Fruit fly (Drosophila melanogaster) Kc167 (cell line): ENCODE results near the gene CG46309.

Experiments used
- Myc ChIP-seq: fragments of >200 bp; optimal IDR thresholded peaks from 2 replicates; lab custom pipeline; 2017; ENCODE audit warnings: missing external identifiers
- Sin3A ChIP-seq: fragments of >200 bp; optimal IDR thresholded peaks from 2 replicates; lab custom pipeline; 2018; ENCODE audit warnings: missing external identifiers
- h ChIP-seq: fragments of >200 bp; optimal IDR thresholded peaks from 3 replicates; lab custom pipeline; 2018; ENCODE audit warnings: missing external identifiers
- insv ChIP-seq: fragments of >200 bp; optimal IDR thresholded peaks from 3 replicates; lab custom pipeline; 2018; ENCODE audit warnings: missing external identifiers
- psq ChIP-seq: fragments of >200 bp; optimal IDR thresholded peaks from 2 replicates; lab custom pipeline; 2017; ENCODE audit warnings: missing external identifiers
- ttk ChIP-seq: sonication (Bioruptor generic); optimal IDR thresholded peaks from 2 replicates; lab custom pipeline; 2017; ENCODE audit warnings: missing external identifiers

Gene CG46309

dm6 chr2L:16257227-16258071 lies 5.9 kb upstream of the CG46309 start, which contains the start of the genes PRL-1 and EndoGI:
Gene PRL-1, minus strand, starts transcription at chr2L:16257606.
Gene EndoGI, plus strand, starts transcription at chr2L:16257688.
- TF ChIP-seq h (no peak), ttk (no peak), psq (lab: Kevin White, UChicago) (peak; percentile 84), insv (lab: Kevin White, UChicago) (no peak), Sin3A (lab: Kevin White, UChicago) (no peak), Myc (no peak)

- TF ChIP-seq Myc (no peak), Sin3A (lab: Kevin White, UChicago) (no peak), ttk (no peak), h (no peak), insv (lab: Kevin White, UChicago) (no peak), psq (lab: Kevin White, UChicago) (no peak)
Observed at dm6 chr2L:16256118-16256435, 4.5 kb upstream of the CG46309 start.

- TF ChIP-seq ttk, result no peak
- no peak for TF ChIP-seq Myc
- no peak for TF ChIP-seq insv (lab: Kevin White, UChicago)
- TF ChIP-seq h, result no peak
- TF ChIP-seq psq (lab: Kevin White, UChicago), result no peak
- TF ChIP-seq Sin3A (lab: Kevin White, UChicago), result no peak
Observed at dm6 chr2L:16255232-16256117, 3.9 kb upstream of the CG46309 start.

dm6 chr2L:16241639-16242038 lies 9.9 kb downstream of the CG46309 start, which contains the start of gene CG42818:
Gene CG42818, plus strand, starts transcription at chr2L:16241939.
- TF ChIP-seq Myc, result no peak
- no peak for TF ChIP-seq h
- no peak for TF ChIP-seq insv (lab: Kevin White, UChicago)
- no peak for TF ChIP-seq psq (lab: Kevin White, UChicago)
- no peak for TF ChIP-seq ttk
- no peak for TF ChIP-seq Sin3A (lab: Kevin White, UChicago)

dm6 chr2L:16234817-16235216 lies 16.8 kb downstream of the CG46309 start:
- no peak for TF ChIP-seq Myc
- no peak for TF ChIP-seq insv (lab: Kevin White, UChicago)

- no peak for TF ChIP-seq ttk
- TF ChIP-seq insv (lab: Kevin White, UChicago), result no peak
- TF ChIP-seq psq (lab: Kevin White, UChicago), result no peak
- no peak for TF ChIP-seq Sin3A (lab: Kevin White, UChicago)
- no peak for TF ChIP-seq Myc
- TF ChIP-seq h, result no peak
Observed at dm6 chr2L:16231265-16231664, 20.3 kb downstream of the CG46309 start, which contains the start of gene Ca-Ma2d. Gene Ca-Ma2d, plus strand, starts transcription at chr2L:16231475.

- TF ChIP-seq insv (lab: Kevin White, UChicago), result no peak
- no peak for TF ChIP-seq Myc
- TF ChIP-seq psq (lab: Kevin White, UChicago), result no peak
- no peak for TF ChIP-seq h
- TF ChIP-seq ttk, result no peak
- no peak for TF ChIP-seq Sin3A (lab: Kevin White, UChicago)
Observed at dm6 chr2L:16223981-16224380, 27.6 kb downstream of the CG46309 start.

dm6 chr2L:16216298-16216697 lies 35.3 kb downstream of the CG46309 start:
- TF ChIP-seq insv (lab: Kevin White, UChicago) (no peak), Sin3A (lab: Kevin White, UChicago) (no peak), Myc (no peak), psq (lab: Kevin White, UChicago) (no peak), h (no peak), ttk (no peak)

- no peak for TF ChIP-seq h
- TF ChIP-seq psq (lab: Kevin White, UChicago), result no peak
- TF ChIP-seq Sin3A (lab: Kevin White, UChicago), result no peak
- no peak for TF ChIP-seq ttk
- no peak for TF ChIP-seq insv (lab: Kevin White, UChicago)
- no peak for TF ChIP-seq Myc
Observed at dm6 chr2L:16211159-16211558, 40.4 kb downstream of the CG46309 start, which contains the start of gene CG31819. Gene CG31819, plus strand, starts transcription at chr2L:16211459.

dm6 chr2L:16198150-16198549 lies 53.4 kb downstream of the CG46309 start:
- no peak for TF ChIP-seq h
- no peak for TF ChIP-seq ttk
- TF ChIP-seq insv (lab: Kevin White, UChicago), result no peak
- TF ChIP-seq Sin3A (lab: Kevin White, UChicago), result no peak
- TF ChIP-seq Myc, result no peak
- TF ChIP-seq psq (lab: Kevin White, UChicago), result no peak
